Worm (Caenorhabditis elegans): ENCODE measurements around the gene W02F12.8.
A peak's percentile ranks its signal among the peaks of the same experiment; 100 is the strongest.
"Not testable (repeated sequence)": the region's sequence is repeated elsewhere in the genome, so short reads cannot be mapped to it uniquely, and the experiment has no call there.

DNA sequence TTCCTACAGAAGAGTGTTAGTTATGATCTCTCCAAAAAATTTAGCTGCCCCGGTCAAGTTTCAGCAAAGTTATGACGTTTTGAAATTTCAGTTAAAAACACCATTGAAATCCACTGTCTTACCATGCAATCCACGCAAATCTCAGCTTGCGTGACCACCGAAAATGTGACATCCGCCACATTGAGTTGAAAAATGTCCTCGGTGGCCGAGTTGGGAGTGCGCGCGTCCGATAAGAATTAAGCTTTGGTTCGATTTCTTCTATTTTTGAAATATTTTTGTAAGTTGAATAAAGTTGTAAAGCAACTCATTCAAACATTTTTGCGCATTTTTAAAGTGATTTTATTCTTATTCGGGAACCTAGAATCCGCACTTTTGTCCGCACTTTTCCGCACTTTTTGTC is 16.5 kb upstream of the W02F12.8 start:
- not testable (repeated sequence) for TF ChIP-seq tbx-9 (tag; optimal IDR thresholded peaks at IDR 0.05; ENCODE audit: borderline replicate concordance); ztf-25 (GFP tag; IDR thresholded peaks at IDR 0.05); ama-1 (optimal IDR thresholded peaks at IDR 0.05); ama-1 (GFP tag; optimal IDR thresholded peaks at IDR 0.05); nhr-90 (tag; optimal IDR thresholded peaks at IDR 0.05); lin-54 (GFP tag; optimal IDR thresholded peaks at IDR 0.05); ceh-27 (GFP tag; optimal IDR thresholded peaks at IDR 0.05); unc-62 (GFP tag; optimal IDR thresholded peaks at IDR 0.05); lag-1 (GFP tag; IDR thresholded peaks at IDR 0.05); nfya-1 (tag; optimal IDR thresholded peaks at IDR 0.05; ENCODE audit: borderline replicate concordance, insufficient read depth); ceh-40 (GFP tag; IDR thresholded peaks at IDR 0.05); lin-35 (GFP tag; optimal IDR thresholded peaks at IDR 0.05); C06A6.2 (GFP tag; conservative IDR thresholded peaks at IDR 0.05)
- TF ChIP-seq hmg-1.2 (GFP tag; IDR thresholded peaks at IDR 0.05) = peak; percentile 56; the same call in 1 of the 2 replicates

All from whole organism, young adult.